Worm (Caenorhabditis elegans) whole organism, L1 larva: ENCODE measurements around the gene K12H6.12.

Experiments
- ceh-82 ChIP-seq, 3 experiments: fragments of 150-350 bp in 1 of 3; sonication (generic microtip) in 2 of 3; optimal IDR thresholded peaks; 2 replicates each; lab custom pipeline; 2014 to 2017; ENCODE audit warnings: missing biosample characterization in 3 of 3, missing genetic modification characterization in 3 of 3
- egl-27 ChIP-seq, 2 experiments: fragments of 150-350 bp in 1 of 2; sonication (generic microtip); optimal IDR thresholded peaks; 3 replicates each; lab custom pipeline; 2017 to 2018; ENCODE audit warnings: missing biosample characterization in 2 of 2, missing genetic modification characterization in 2 of 2, missing genetic modification reagents in 2 of 2
- elt-3 ChIP-seq, 6 experiments: fragments of 150-350 bp in 1 of 6; sonication (generic microtip); optimal IDR thresholded peaks; 2 replicates each; lab custom pipeline; 2017 to 2018; ENCODE audit warnings: missing biosample characterization in 6 of 6, missing genetic modification characterization in 6 of 6, inconsistent platforms in 1 of 6
- fos-1 ChIP-seq: fragments of 150-350 bp; optimal IDR thresholded peaks from 2 replicates; lab custom pipeline; 2014; ENCODE audit warnings: missing biosample characterization, missing genetic modification characterization
- jun-1 ChIP-seq: fragments of 150-350 bp; optimal IDR thresholded peaks from 2 replicates; lab custom pipeline; 2014; ENCODE audit warnings: missing biosample characterization, missing genetic modification reagents, missing genetic modification characterization
- lir-3 ChIP-seq: sonication (generic microtip); optimal IDR thresholded peaks from 2 replicates; lab custom pipeline; 2016; ENCODE audit warnings: mild to moderate bottlenecking, missing genetic modification characterization, moderate library complexity, missing compliant biosample characterization; ENCODE audit not compliant: poor library complexity
- nhr-90 ChIP-seq: sonication (generic microtip); optimal IDR thresholded peaks from 2 replicates; lab custom pipeline; 2016; ENCODE audit warnings: mild to moderate bottlenecking, missing genetic modification characterization, missing compliant biosample characterization; ENCODE audit not compliant: poor library complexity
- sptf-1 ChIP-seq: fragments of 150-350 bp; optimal IDR thresholded peaks from 2 replicates; lab custom pipeline; 2014; ENCODE audit warnings: missing biosample characterization, missing genetic modification characterization
- zag-1 ChIP-seq: fragments of 150-350 bp; optimal IDR thresholded peaks from 2 replicates; lab custom pipeline; 2014; ENCODE audit warnings: missing biosample characterization, missing genetic modification characterization
- ztf-4 ChIP-seq: fragments of 150-350 bp; optimal IDR thresholded peaks from 2 replicates; lab custom pipeline; 2014; ENCODE audit warnings: missing biosample characterization, missing genetic modification characterization

- TF ChIP-seq jun-1 (no peak), nhr-90 (tag; lab: Kevin White, UChicago) (no peak), zag-1 (tag; lab: Kevin White, UChicago) (no peak), lir-3 (tag; lab: Kevin White, UChicago) (no peak), ztf-4 (tag; lab: Kevin White, UChicago) (no peak), elt-3 (tag; optimal IDR thresholded peaks at IDR 0.05; lab: Kevin White, UChicago) (no peak), sptf-1 (tag; lab: Kevin White, UChicago) (no peak), fos-1 (tag; lab: Kevin White, UChicago) (no peak), egl-27 (tag; optimal IDR thresholded peaks at IDR 0.05; lab: Kevin White, UChicago) (no peak), ceh-82 (tag; optimal IDR thresholded peaks at IDR 0.05; lab: Kevin White, UChicago) (no peak)
These were observed 8.7 kb downstream of the K12H6.12 start, which contains the start of gene set-13 for ce11 chrII:2816676-2817075.
